Worm (Caenorhabditis elegans): ENCODE measurements around the gene snai-1.

DNA sequence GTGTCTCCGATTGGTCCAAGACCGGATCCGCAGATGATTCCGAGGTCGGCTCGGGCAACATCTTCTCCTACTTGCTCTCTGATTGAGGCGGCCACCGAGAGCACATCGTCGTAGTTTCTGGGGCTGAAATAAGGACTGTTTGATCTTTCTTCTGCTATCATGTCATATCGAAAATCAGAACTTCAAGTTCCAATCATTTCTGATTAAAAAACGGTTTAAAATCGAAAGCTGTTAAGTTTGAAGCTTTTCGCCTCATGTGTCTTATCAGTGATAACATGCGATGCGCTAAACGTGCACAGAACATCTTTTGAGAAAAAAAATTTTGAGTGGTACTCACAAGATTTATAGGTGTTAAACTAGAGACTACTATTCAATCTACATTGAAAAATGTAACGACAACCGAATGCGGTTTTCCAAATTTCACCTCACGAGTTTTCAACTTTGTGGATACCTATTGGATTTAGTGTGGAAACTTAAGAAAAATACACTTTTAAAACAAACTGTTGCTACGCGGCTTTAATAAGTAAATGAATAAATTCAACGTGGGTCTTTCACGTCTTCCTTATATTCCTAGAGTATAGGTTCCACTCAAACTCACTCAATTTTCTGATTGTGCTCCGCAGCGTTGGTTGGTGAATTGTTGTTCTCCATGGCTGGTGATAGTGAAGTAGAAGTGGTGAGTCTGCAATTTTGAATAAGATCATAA lies 19.4 kb downstream of the snai-1 start:
- no peak for TF ChIP-seq fkh-10 (GFP tag; optimal IDR thresholded peaks at IDR 0.05)
- TF ChIP-seq nhr-77 (tag; optimal IDR thresholded peaks at IDR 0.05) = no peak
- TF ChIP-seq ceh-82 (tag; optimal IDR thresholded peaks at IDR 0.05) = no peak
- no peak for TF ChIP-seq ama-1 (optimal IDR thresholded peaks at IDR 0.05)
- TF ChIP-seq skn-1 (tag; optimal IDR thresholded peaks at IDR 0.05) = no peak
- TF ChIP-seq elt-1 (tag; optimal IDR thresholded peaks at IDR 0.05) = no peak
- no peak for TF ChIP-seq nhr-28 (tag; optimal IDR thresholded peaks at IDR 0.05)

All from whole organism, L3 larva.